Worm (Caenorhabditis elegans) whole organism, midembryonic: ENCODE results near the gene Y47D7A.15.

Source experiments
- T22C8.4 ChIP-seq: fragments of 200-800 bp; sonication (Bioruptor generic); IDR thresholded peaks from 2 replicates; pipeline ENCODE4 v1.3.6; 2022; ENCODE audit warnings: missing genetic modification characterization, missing compliant biosample characterization
- cog-1 ChIP-seq: sonication (generic microtip); optimal IDR thresholded peaks from 2 replicates; lab custom pipeline; 2016; ENCODE audit warnings: missing genetic modification characterization, missing compliant biosample characterization
- flt-1 ChIP-seq: fragments of 200-800 bp; sonication (Bioruptor generic); IDR thresholded peaks from 2 replicates; pipeline ENCODE4 v1.3.6; 2022; ENCODE audit warnings: missing genetic modification characterization, missing compliant biosample characterization
- klf-2 ChIP-seq: fragments of 200-800 bp; sonication (Bioruptor generic); conservative IDR thresholded peaks from 2 replicates; pipeline ENCODE4 v1.3.6; 2022; ENCODE audit warnings: missing genetic modification reagents, missing genetic modification characterization, missing compliant biosample characterization
- med-1 ChIP-seq: sonication (generic microtip); optimal IDR thresholded peaks from 2 replicates; lab custom pipeline; 2017; ENCODE audit warnings: missing genetic modification characterization, mild to moderate bottlenecking, missing compliant biosample characterization, antibody characterized with exemption, missing genetic modification reagents; ENCODE audit not compliant: insufficient read depth
- ref-1 ChIP-seq: fragments of 200-800 bp; sonication (Bioruptor generic); conservative IDR thresholded peaks from 2 replicates; pipeline ENCODE4 v1.3.6; 2022; ENCODE audit warnings: missing genetic modification reagents, missing genetic modification characterization, missing compliant biosample characterization
- tab-1 ChIP-seq: fragments of 200-800 bp; sonication (Bioruptor generic); IDR thresholded peaks from 2 replicates; pipeline ENCODE4 v1.3.6; 2022; ENCODE audit warnings: missing genetic modification characterization, missing compliant biosample characterization
- ztf-23 ChIP-seq: fragments of 200-800 bp; sonication (Bioruptor generic); IDR thresholded peaks from 2 replicates; pipeline ENCODE4 v1.3.6; 2022; ENCODE audit warnings: missing genetic modification reagents, missing genetic modification characterization, missing compliant biosample characterization
- ztf-29 ChIP-seq: fragments of 200-800 bp; sonication (Bioruptor generic); IDR thresholded peaks from 2 replicates; pipeline ENCODE4 v1.3.6; 2022; ENCODE audit warnings: missing genetic modification reagents, missing genetic modification characterization, missing compliant biosample characterization

The Y47D7A.15 gene

ce11 chrV:4396257-4396656 is 36.7 kb downstream of the Y47D7A.15 start, which contains the start of gene F13A2.3:
Gene F13A2.3 (minus strand): TSS chrV:4396357.
- no peak for TF ChIP-seq T22C8.4 (GFP tag; lab: Robert Waterston, UW)
- TF ChIP-seq ztf-29, result no peak
- no peak for TF ChIP-seq tab-1 (GFP tag; lab: Robert Waterston, UW)
- TF ChIP-seq ztf-23, result no peak

- TF ChIP-seq klf-2 (GFP tag; lab: Robert Waterston, UW), result no peak
- no peak for TF ChIP-seq T22C8.4 (GFP tag; lab: Robert Waterston, UW)
- TF ChIP-seq tab-1 (GFP tag; lab: Robert Waterston, UW), result no peak
- TF ChIP-seq med-1, result no peak
- no peak for TF ChIP-seq ztf-29
- TF ChIP-seq ztf-23, result no peak
- TF ChIP-seq cog-1 (tag; lab: Kevin White, UChicago), result no peak
- TF ChIP-seq ref-1, result no peak
- TF ChIP-seq flt-1, result no peak
Observed at ce11 chrV:4387916-4388315, 45.1 kb downstream of the Y47D7A.15 start.

- TF ChIP-seq klf-2 (GFP tag; lab: Robert Waterston, UW) (no peak), ztf-23 (no peak), tab-1 (GFP tag; lab: Robert Waterston, UW) (no peak), flt-1 (no peak), med-1 (no peak)
Observed at ce11 chrV:4387402-4387801, 45.6 kb downstream of the Y47D7A.15 start, which contains the start of gene F13A2.9. Gene F13A2.9 (minus strand): TSS chrV:4387502.

ce11 chrV:4386173-4386572 is 46.8 kb downstream of the Y47D7A.15 start, which contains the start of gene F13A2.10:
Gene F13A2.10 (minus strand): TSS chrV:4386273.
- TF ChIP-seq cog-1 (tag; lab: Kevin White, UChicago), result no peak
- TF ChIP-seq ztf-29, result no peak
- no peak for TF ChIP-seq T22C8.4 (GFP tag; lab: Robert Waterston, UW)
- no peak for TF ChIP-seq tab-1 (GFP tag; lab: Robert Waterston, UW)
- no peak for TF ChIP-seq ref-1
- TF ChIP-seq klf-2 (GFP tag; lab: Robert Waterston, UW), result no peak
- TF ChIP-seq flt-1, result no peak
- no peak for TF ChIP-seq med-1
- no peak for TF ChIP-seq ztf-23

ce11 chrV:4384482-4384881 is 48.5 kb downstream of the Y47D7A.15 start, which contains the start of gene F13A2.2:
Gene F13A2.2 (minus strand): TSS chrV:4384582.
- TF ChIP-seq tab-1 (GFP tag; lab: Robert Waterston, UW) (no peak), T22C8.4 (GFP tag; lab: Robert Waterston, UW) (no peak), med-1 (no peak), ztf-23 (no peak), ztf-29 (no peak), cog-1 (tag; lab: Kevin White, UChicago) (no peak), flt-1 (no peak), klf-2 (GFP tag; lab: Robert Waterston, UW) (no peak)

ce11 chrV:4382298-4382697 is 50.7 kb downstream of the Y47D7A.15 start, which contains the start of gene F13A2.1:
Gene F13A2.1 (minus strand): TSS chrV:4382398.
- TF ChIP-seq cog-1 (tag; lab: Kevin White, UChicago) (no peak), tab-1 (GFP tag; lab: Robert Waterston, UW) (no peak), flt-1 (no peak), ref-1 (no peak), ztf-23 (no peak), klf-2 (GFP tag; lab: Robert Waterston, UW) (no peak), med-1 (no peak), T22C8.4 (GFP tag; lab: Robert Waterston, UW) (no peak)
